Fruit fly (Drosophila melanogaster): ENCODE data around the gene CG13639.

CG13639 gene

dm6 chr3R:24810844-24811625, 49.1 kb downstream of the CG13639 start (continued):
- TF ChIP-seq Stat92E (GFP tag; optimal IDR thresholded peaks at IDR 0.05) (peak in 1 of 3 experiments; percentile 6), CG4424 (GFP tag; optimal IDR thresholded peaks at IDR 0.05) (peak; percentile 83), CG6272 (GFP tag; IDR thresholded peaks at IDR 0.05) (peak; percentile 81), dysf (GFP tag; IDR thresholded peaks at IDR 0.05) (peak; percentile 93), seq (GFP tag; IDR thresholded peaks at IDR 0.05) (peak; percentile 92), NC2β (GFP tag; optimal IDR thresholded peaks at IDR 0.05) (peak; percentile 73), CG10267 (tag; optimal IDR thresholded peaks at IDR 0.05) (peak; percentile 63), cas (GFP tag; IDR thresholded peaks at IDR 0.05) (peak; percentile 62), tgo (GFP tag; IDR thresholded peaks at IDR 0.05) (peak; percentile 83), Drgx (GFP tag; IDR thresholded peaks at IDR 0.05) (peak; percentile 95), CG11398 (GFP tag; optimal IDR thresholded peaks at IDR 0.05) (peak; percentile 71), phol (tag; optimal IDR thresholded peaks at IDR 0.05) (peak; percentile 82), cg (GFP tag; optimal IDR thresholded peaks at IDR 0.05) (no peak), dati (GFP tag; IDR thresholded peaks at IDR 0.05) (peak; percentile 65), CTCF (GFP tag; optimal IDR thresholded peaks at IDR 0.05) (peak; percentile 42), CG15479 (GFP tag; optimal IDR thresholded peaks at IDR 0.05) (no peak), CG3726 (GFP tag; IDR thresholded peaks at IDR 0.05) (peak; percentile 53; the same call in 1 of the 3 replicates), dpn (GFP tag; optimal IDR thresholded peaks at IDR 0.05) (peak; percentile 84 to 93), CG15514 (GFP tag; optimal IDR thresholded peaks at IDR 0.05) (peak; percentile 82), E2f2 (GFP tag; IDR thresholded peaks at IDR 0.05) (peak; percentile 66), CG2129 (GFP tag; IDR thresholded peaks at IDR 0.05; ENCODE audit: partially characterized antibody) (no peak), CG7963 (GFP tag; IDR thresholded peaks at IDR 0.05; ENCODE audit: partially characterized antibody) (no peak), Hr78 (GFP tag; optimal IDR thresholded peaks at IDR 0.05) (peak in 1 of 2 experiments; percentile 63), CG10543 (GFP tag; optimal IDR thresholded peaks at IDR 0.05) (peak; percentile 69), CG16779 (GFP tag; IDR thresholded peaks at IDR 0.05) (peak; percentile 78), D19A (tag; optimal IDR thresholded peaks at IDR 0.05) (peak; percentile 83), Ssrp (tag; optimal IDR thresholded peaks at IDR 0.05) (peak; percentile 79), pum (GFP tag; optimal IDR thresholded peaks at IDR 0.05) (peak; percentile 67), chinmo (GFP tag; IDR thresholded peaks at IDR 0.05; ENCODE audit: partially characterized antibody) (no peak), CG6175 (GFP tag; IDR thresholded peaks at IDR 0.05) (peak; percentile 79; the same call in 2 of the 3 replicates), croc (GFP tag; conservative IDR thresholded peaks at IDR 0.05) (peak; percentile 58; the same call in 2 of the 3 replicates), H15 (GFP tag; IDR thresholded peaks at IDR 0.05) (peak; percentile 86), HLH3B (GFP tag; IDR thresholded peaks at IDR 0.05) (peak; percentile 89), CG18599 (GFP tag; optimal IDR thresholded peaks at IDR 0.05) (peak; percentile 93), CG12942 (GFP tag; optimal IDR thresholded peaks at IDR 0.05) (peak; percentile 79), Neu2 (GFP tag; optimal IDR thresholded peaks at IDR 0.05; ENCODE audit: borderline replicate concordance) (no peak), exex (tag; optimal IDR thresholded peaks at IDR 0.05) (peak; percentile 62), cato (GFP tag; optimal IDR thresholded peaks at IDR 0.05; ENCODE audit: borderline replicate concordance) (peak; percentile 65), ham (GFP tag; IDR thresholded peaks at IDR 0.05) (no peak), chif (GFP tag; optimal IDR thresholded peaks at IDR 0.05) (peak; percentile 75 to 82), pzg (GFP tag; optimal IDR thresholded peaks at IDR 0.05) (peak; percentile 17), E2f1 (GFP tag; IDR thresholded peaks at IDR 0.05) (peak; percentile 87), unpg (GFP tag; optimal IDR thresholded peaks at IDR 0.05) (peak; percentile 90), zen2 (GFP tag; IDR thresholded peaks at IDR 0.05; ENCODE audit: partially characterized antibody) (no peak), inv (GFP tag; IDR thresholded peaks at IDR 0.05; ENCODE audit: partially characterized antibody) (no peak), bcd (GFP tag; optimal IDR thresholded peaks at IDR 0.05) (peak; percentile 82), onecut (GFP tag; IDR thresholded peaks at IDR 0.05) (peak; percentile 73), CG7786 (GFP tag; optimal IDR thresholded peaks at IDR 0.05) (peak; percentile 92)
